Worm (Caenorhabditis elegans): ENCODE measurements around the gene nhr-93.

nhr-93 gene

DNA sequence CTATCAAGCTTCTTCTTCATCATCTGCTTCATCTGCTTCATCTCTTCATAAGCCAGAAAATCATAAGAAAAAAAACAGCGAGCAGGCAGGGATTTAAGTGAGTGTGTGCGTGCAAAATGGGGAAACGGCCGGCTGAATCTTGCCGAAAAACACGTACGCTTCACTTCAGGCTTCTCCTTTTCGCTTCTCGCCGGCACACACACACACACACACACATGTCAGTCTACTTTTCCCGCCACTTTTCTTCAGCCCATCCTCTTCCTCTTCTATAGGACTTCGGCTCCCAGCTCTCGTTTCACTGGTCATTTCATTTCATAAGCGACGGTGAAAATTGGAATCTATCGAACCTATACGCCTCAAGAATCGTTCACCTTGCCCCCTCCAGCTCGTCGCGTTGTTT, 41.0 kb upstream of the nhr-93 start:
- no peak for TF ChIP-seq B0261.1 (tag; optimal IDR thresholded peaks at IDR 0.05)
- TF ChIP-seq mel-28 (tag; optimal IDR thresholded peaks at IDR 0.05; ENCODE audit: borderline replicate concordance) = no peak
- TF ChIP-seq F52B5.7 (tag; optimal IDR thresholded peaks at IDR 0.05) = no peak
- TF ChIP-seq nhr-90 (tag; optimal IDR thresholded peaks at IDR 0.05) = no peak
- TF ChIP-seq ceh-100 (GFP tag; IDR thresholded peaks at IDR 0.05) = no peak
- no peak for TF ChIP-seq ccch-3 (GFP tag; optimal IDR thresholded peaks at IDR 0.05)
- no peak for TF ChIP-seq bed-2 (GFP tag; IDR thresholded peaks at IDR 0.05)
- TF ChIP-seq zfh-2 (GFP tag; conservative IDR thresholded peaks at IDR 0.05) = peak; percentile 50; the same call in 1 of the 2 replicates
- TF ChIP-seq ceh-40 (GFP tag; IDR thresholded peaks at IDR 0.05) = no peak
- TF ChIP-seq F22D6.2 (tag; optimal IDR thresholded peaks at IDR 0.05) = no peak
- no peak for TF ChIP-seq lsl-1 (GFP tag; optimal IDR thresholded peaks at IDR 0.05)
- TF ChIP-seq tlf-1 (GFP tag; optimal IDR thresholded peaks at IDR 0.05) = no peak
- TF ChIP-seq cebp-2 (GFP tag; IDR thresholded peaks at IDR 0.05) = no peak
- no peak for TF ChIP-seq nhr-27 (tag; optimal IDR thresholded peaks at IDR 0.05)
- no peak for TF ChIP-seq egl-44 (GFP tag; IDR thresholded peaks at IDR 0.05)
- TF ChIP-seq him-1 (tag; optimal IDR thresholded peaks at IDR 0.05) = no peak
- 0 out of 2 replicates have a peak, but pooled peaks have one; percentile 12 for TF ChIP-seq lin-26 (GFP tag; IDR thresholded peaks at IDR 0.05)

ce11 chrV:3578813-3579212, 40.6 kb upstream of the nhr-93 start, which contains the start of gene pygl-1:
Gene pygl-1, plus strand, starts transcription at chrV:3579023.
- TF ChIP-seq fkh-3 (tag; optimal IDR thresholded peaks at IDR 0.05) = no peak
- TF ChIP-seq sptf-2 (GFP tag; optimal IDR thresholded peaks at IDR 0.05) = no peak
- TF ChIP-seq B0019.2 (GFP tag; conservative IDR thresholded peaks at IDR 0.05) = peak; percentile 96
- TF ChIP-seq T07F8.4 (tag; optimal IDR thresholded peaks at IDR 0.05) = no peak
- no peak for TF ChIP-seq hlh-26 (GFP tag; conservative IDR thresholded peaks at IDR 0.05)
- no peak for TF ChIP-seq dpff-1 (tag; optimal IDR thresholded peaks at IDR 0.05)
- TF ChIP-seq let-526 (GFP tag; IDR thresholded peaks at IDR 0.05) = no peak
- TF ChIP-seq F57C9.4 (tag; optimal IDR thresholded peaks at IDR 0.05) = no peak
- no peak for TF ChIP-seq unc-62 (GFP tag; optimal IDR thresholded peaks at IDR 0.05)
- peak; percentile 70 for TF ChIP-seq hmg-1.2 (GFP tag; IDR thresholded peaks at IDR 0.05)
- TF ChIP-seq ceh-40 (GFP tag; IDR thresholded peaks at IDR 0.05) = no peak
- peak; percentile 64 for TF ChIP-seq Y53G8AR.9 (GFP tag; conservative IDR thresholded peaks at IDR 0.05)
- TF ChIP-seq somi-1 (GFP tag; optimal IDR thresholded peaks at IDR 0.05) = no peak
- TF ChIP-seq Y79H2A.3 (GFP tag; conservative IDR thresholded peaks at IDR 0.05) = peak; percentile 84
- no peak for TF ChIP-seq nfya-2 (GFP tag; IDR thresholded peaks at IDR 0.05)
- peak; percentile 94 for TF ChIP-seq tlf-1 (GFP tag; optimal IDR thresholded peaks at IDR 0.05)
- TF ChIP-seq snpc-1.3 (tag; optimal IDR thresholded peaks at IDR 0.05; ENCODE audit: insufficient read depth) = peak; percentile 92
- no peak for TF ChIP-seq rec-8 (tag; optimal IDR thresholded peaks at IDR 0.05)
- peak; percentile 61 for TF ChIP-seq F49E8.2 (tag; optimal IDR thresholded peaks at IDR 0.05; ENCODE audit: insufficient read depth)
- no peak for TF ChIP-seq F55B11.4 (tag; optimal IDR thresholded peaks at IDR 0.05; ENCODE audit: borderline replicate concordance, insufficient read depth)
- no peak for TF ChIP-seq ceh-27 (GFP tag; optimal IDR thresholded peaks at IDR 0.05)
- no peak for TF ChIP-seq nhr-179 (tag; optimal IDR thresholded peaks at IDR 0.05)
- TF ChIP-seq egl-18 (GFP tag; IDR thresholded peaks at IDR 0.05) = no peak
- TF ChIP-seq xnd-1 (tag; optimal IDR thresholded peaks at IDR 0.05) = peak; percentile 97
- no peak for TF ChIP-seq ceh-58 (GFP tag; IDR thresholded peaks at IDR 0.05)
- no peak for TF ChIP-seq B0035.1 (tag; optimal IDR thresholded peaks at IDR 0.05)
- no peak for TF ChIP-seq bed-1 (GFP tag; IDR thresholded peaks at IDR 0.05)
- no peak for TF ChIP-seq gei-17 (GFP tag; optimal IDR thresholded peaks at IDR 0.05)
- no peak for TF ChIP-seq rpc-1 (optimal IDR thresholded peaks at IDR 0.05)
- no peak for TF ChIP-seq rpc-1 (tag; optimal IDR thresholded peaks at IDR 0.05)
- TF ChIP-seq ceh-79 (tag; optimal IDR thresholded peaks at IDR 0.05) = no peak
- no peak for TF ChIP-seq ama-1 (optimal IDR thresholded peaks at IDR 0.05)
- no peak for TF ChIP-seq ama-1 (GFP tag; optimal IDR thresholded peaks at IDR 0.05)
- TF ChIP-seq B0336.3 (GFP tag; IDR thresholded peaks at IDR 0.05) = peak; percentile 84
